Fruit fly (Drosophila melanogaster): ENCODE measurements around the gene BBS8.

BBS8 gene

dm6 chr2L:470336-470934 is 47.8 kb downstream of the BBS8 start (continued):
- TF ChIP-seq Deaf1 (tag; optimal IDR thresholded peaks at IDR 0.05): no peak
- TF ChIP-seq CG8478 (optimal IDR thresholded peaks at IDR 0.05): no peak
- peak; percentile 77 for TF ChIP-seq stc (GFP tag; IDR thresholded peaks at IDR 0.05)
- TF ChIP-seq ro (GFP tag; IDR thresholded peaks at IDR 0.05): 0 out of 2 replicates have a peak, but pooled peaks have one; percentile 22
- peak; percentile 60 for TF ChIP-seq CG12659 (GFP tag; optimal IDR thresholded peaks at IDR 0.05)
- no peak for TF ChIP-seq CG16813 (GFP tag; IDR thresholded peaks at IDR 0.05; ENCODE audit: partially characterized antibody)
- TF ChIP-seq CG11723 (GFP tag; optimal IDR thresholded peaks at IDR 0.05): peak; percentile 17
- peak; percentile 72 for TF ChIP-seq H2.0 (GFP tag; IDR thresholded peaks at IDR 0.05)
- 0 out of 2 replicates have a peak, but pooled peaks have one; percentile 12 for TF ChIP-seq chm (GFP tag; IDR thresholded peaks at IDR 0.05)
- peak; percentile 49 for TF ChIP-seq Nf-YC (tag; optimal IDR thresholded peaks at IDR 0.05)
- peak; percentile 81 for TF ChIP-seq Abd-B (GFP tag; optimal IDR thresholded peaks at IDR 0.05)
- peak; percentile 79 for TF ChIP-seq NK7.1 (GFP tag; optimal IDR thresholded peaks at IDR 0.05)
- TF ChIP-seq chn (GFP tag; optimal IDR thresholded peaks at IDR 0.05): peak; percentile 78
- no peak for TF ChIP-seq CG42726 (GFP tag; IDR thresholded peaks at IDR 0.05; ENCODE audit: partially characterized antibody)
- TF ChIP-seq CG6765 (GFP tag; optimal IDR thresholded peaks at IDR 0.05): peak; percentile 44
- peak; percentile 83 for TF ChIP-seq Atf-2 (GFP tag; optimal IDR thresholded peaks at IDR 0.05)
- peak; percentile 40 for TF ChIP-seq CG14710 (tag; optimal IDR thresholded peaks at IDR 0.05)
- TF ChIP-seq Ets97D (GFP tag; optimal IDR thresholded peaks at IDR 0.05): peak; percentile 20
- TF ChIP-seq Mad (GFP tag; optimal IDR thresholded peaks at IDR 0.05): peak; percentile 77
- peak; percentile 78 for TF ChIP-seq CG7839 (tag; optimal IDR thresholded peaks at IDR 0.05)
- peak; percentile 82 for TF ChIP-seq sd (tag; optimal IDR thresholded peaks at IDR 0.05)
- peak; percentile 81 for TF ChIP-seq tgo (GFP tag; IDR thresholded peaks at IDR 0.05)
- TF ChIP-seq Ptx1 (GFP tag; IDR thresholded peaks at IDR 0.05): peak; percentile 83
- TF ChIP-seq CG13624 (GFP tag; optimal IDR thresholded peaks at IDR 0.05): peak; percentile 83
- peak; percentile 15 for TF ChIP-seq ash1 (GFP tag; optimal IDR thresholded peaks at IDR 0.05)
- peak; percentile 5 for TF ChIP-seq sima (GFP tag; optimal IDR thresholded peaks at IDR 0.05)
- TF ChIP-seq CG17568 (GFP tag; optimal IDR thresholded peaks at IDR 0.05): peak; percentile 72
- peak; percentile 16 for TF ChIP-seq CG17186 (GFP tag; optimal IDR thresholded peaks at IDR 0.05)
- peak; percentile 82 for TF ChIP-seq fu2 (GFP tag; optimal IDR thresholded peaks at IDR 0.05)
- no peak for TF ChIP-seq Sry-β (GFP tag; optimal IDR thresholded peaks at IDR 0.05)
- peak; percentile 93 for TF ChIP-seq chinmo (GFP tag; IDR thresholded peaks at IDR 0.05; ENCODE audit: partially characterized antibody)
- peak; percentile 83 for TF ChIP-seq Mes4 (GFP tag; optimal IDR thresholded peaks at IDR 0.05)
- TF ChIP-seq Ada2b (GFP tag; IDR thresholded peaks at IDR 0.05): peak; percentile 70; the same call in 1 of the 2 replicates
- TF ChIP-seq CG4730 (GFP tag; IDR thresholded peaks at IDR 0.05): peak; percentile 71
- no peak for TF ChIP-seq CG1832 (GFP tag; optimal IDR thresholded peaks at IDR 0.05)
- peak; percentile 25 for TF ChIP-seq CG4854 (GFP tag; optimal IDR thresholded peaks at IDR 0.05)
- peak; percentile 3 for TF ChIP-seq kah (GFP tag; optimal IDR thresholded peaks at IDR 0.05)
- TF ChIP-seq crol (GFP tag; IDR thresholded peaks at IDR 0.05): peak; percentile 94
- TF ChIP-seq Hr3 (GFP tag; optimal IDR thresholded peaks at IDR 0.05): peak; percentile 62
- TF ChIP-seq CG17359 (tag; optimal IDR thresholded peaks at IDR 0.05): peak; percentile 76
- peak; percentile 58 for TF ChIP-seq cg (GFP tag; optimal IDR thresholded peaks at IDR 0.05)
- peak; percentile 100 for TF ChIP-seq D19B (GFP tag; optimal IDR thresholded peaks at IDR 0.05)
- TF ChIP-seq GATAe (GFP tag; conservative IDR thresholded peaks at IDR 0.05): peak; percentile 34; the same call in 1 of the 2 replicates
- TF ChIP-seq CG43689 (GFP tag; IDR thresholded peaks at IDR 0.05): peak; percentile 37; the same call in 1 of the 2 replicates
- TF ChIP-seq croc (GFP tag; conservative IDR thresholded peaks at IDR 0.05): peak; percentile 39; the same call in 2 of the 3 replicates
- TF ChIP-seq ara (GFP tag; IDR thresholded peaks at IDR 0.05): peak; percentile 70; the same call in 1 of the 2 replicates
- 0 out of 3 replicates have a peak, but pooled peaks have one; percentile 35 for TF ChIP-seq CG34224 (GFP tag; IDR thresholded peaks at IDR 0.05; ENCODE audit: partially characterized antibody)
- TF ChIP-seq CG10147 (GFP tag; optimal IDR thresholded peaks at IDR 0.05): peak; percentile 75
- peak; percentile 79 for TF ChIP-seq phol (tag; optimal IDR thresholded peaks at IDR 0.05)
